Worm (Caenorhabditis elegans) whole organism, late embryonic: Measurements from ENCODE around the gene fbxb-75.

Experiments
- C08G9.2 ChIP-seq: sonication (generic microtip); optimal IDR thresholded peaks from 2 replicates; lab custom pipeline; 2016; ENCODE audit warnings: mild to moderate bottlenecking, missing genetic modification characterization, moderate library complexity, missing compliant biosample characterization
- C38D4.7 ChIP-seq: fragments of 200-800 bp; sonication (Bioruptor generic); optimal IDR thresholded peaks from 2 replicates; lab custom pipeline; 2018; ENCODE audit warnings: mild to moderate bottlenecking, missing genetic modification characterization, moderate library complexity, missing compliant biosample characterization
- K02D7.2 ChIP-seq: sonication (generic microtip); optimal IDR thresholded peaks from 2 replicates; lab custom pipeline; 2017; ENCODE audit warnings: mild to moderate bottlenecking, missing genetic modification characterization, missing compliant biosample characterization
- K09A11.1 ChIP-seq: sonication (generic microtip); optimal IDR thresholded peaks from 2 replicates; lab custom pipeline; 2017; ENCODE audit warnings: antibody characterized with exemption, mild to moderate bottlenecking, missing genetic modification characterization, missing compliant biosample characterization; ENCODE audit not compliant: insufficient read depth
- ceh-14 ChIP-seq: sonication (generic microtip); optimal IDR thresholded peaks from 2 replicates; lab custom pipeline; 2016; ENCODE audit warnings: missing genotype, missing genetic modification characterization, missing compliant biosample characterization
- ceh-19 ChIP-seq: fragments of 200-800 bp; sonication (Bioruptor generic); optimal IDR thresholded peaks from 2 replicates; lab custom pipeline; 2018; ENCODE audit warnings: mild to moderate bottlenecking, missing genetic modification characterization, missing compliant biosample characterization
- ceh-31 ChIP-seq: sonication (generic microtip); optimal IDR thresholded peaks from 2 replicates; lab custom pipeline; 2016; ENCODE audit warnings: missing genetic modification characterization, missing compliant biosample characterization
- ceh-34 ChIP-seq: sonication (generic microtip); optimal IDR thresholded peaks from 2 replicates; lab custom pipeline; 2016; ENCODE audit warnings: mild to moderate bottlenecking, missing genetic modification characterization, missing compliant biosample characterization
- ceh-48 ChIP-seq: sonication (generic microtip); optimal IDR thresholded peaks from 2 replicates; lab custom pipeline; 2016; ENCODE audit warnings: missing genetic modification characterization, inconsistent platforms, missing compliant biosample characterization
- dve-1 ChIP-seq: sonication (generic microtip); optimal IDR thresholded peaks from 2 replicates; lab custom pipeline; 2017; ENCODE audit warnings: antibody characterized with exemption, mild to moderate bottlenecking, missing genetic modification characterization, missing compliant biosample characterization
- ets-4 ChIP-seq: sonication (generic microtip); optimal IDR thresholded peaks from 2 replicates; lab custom pipeline; 2016; ENCODE audit warnings: missing genetic modification characterization, missing compliant biosample characterization
- gmeb-2 ChIP-seq: sonication (generic microtip); optimal IDR thresholded peaks from 2 replicates; lab custom pipeline; 2016; ENCODE audit warnings: missing genetic modification characterization, inconsistent platforms, missing compliant biosample characterization
- hlh-15 ChIP-seq: sonication (generic microtip); optimal IDR thresholded peaks from 2 replicates; lab custom pipeline; 2016; ENCODE audit warnings: missing genetic modification characterization, missing compliant biosample characterization
- hlh-30 ChIP-seq: sonication (generic microtip); optimal IDR thresholded peaks from 2 replicates; lab custom pipeline; 2017; ENCODE audit warnings: antibody characterized with exemption, missing genetic modification characterization, missing compliant biosample characterization; ENCODE audit not compliant: insufficient read depth
- hlh-6 ChIP-seq: sonication (generic microtip); optimal IDR thresholded peaks from 2 replicates; lab custom pipeline; 2016; ENCODE audit warnings: missing genotype, missing genetic modification characterization, missing compliant biosample characterization
- lin-11 ChIP-seq: fragments of 200-800 bp; sonication (Bioruptor generic); optimal IDR thresholded peaks from 2 replicates; lab custom pipeline; 2018; ENCODE audit warnings: mild to moderate bottlenecking, missing genetic modification characterization, missing compliant biosample characterization
- nfya-1 ChIP-seq: sonication (generic microtip); optimal IDR thresholded peaks from 2 replicates; lab custom pipeline; 2017; ENCODE audit warnings: missing genetic modification characterization, mild to moderate bottlenecking, missing compliant biosample characterization, antibody characterized with exemption, moderate library complexity
- npax-4 ChIP-seq: sonication (generic microtip); optimal IDR thresholded peaks from 2 replicates; lab custom pipeline; 2016; ENCODE audit warnings: missing genetic modification characterization, missing compliant biosample characterization
- pat-9 ChIP-seq: fragments of 200-800 bp; sonication (Bioruptor generic); optimal IDR thresholded peaks from 2 replicates; lab custom pipeline; 2018; ENCODE audit warnings: mild to moderate bottlenecking, missing genetic modification characterization, moderate library complexity, missing compliant biosample characterization
- pax-1 ChIP-seq: fragments of 150-350 bp; optimal IDR thresholded peaks from 2 replicates; lab custom pipeline; 2014; ENCODE audit warnings: missing biosample characterization, missing genetic modification characterization
- pqm-1 ChIP-seq: sonication (generic microtip); optimal IDR thresholded peaks from 2 replicates; lab custom pipeline; 2016; ENCODE audit warnings: missing genetic modification characterization, missing compliant biosample characterization
- ref-2 ChIP-seq: sonication (generic microtip); optimal IDR thresholded peaks from 2 replicates; lab custom pipeline; 2016; ENCODE audit warnings: missing genetic modification characterization, missing compliant biosample characterization
- rnt-1 ChIP-seq: sonication (generic microtip); optimal IDR thresholded peaks from 2 replicates; lab custom pipeline; 2016; ENCODE audit warnings: missing genetic modification characterization, missing compliant biosample characterization
- sdc-2 ChIP-seq: sonication (generic microtip); optimal IDR thresholded peaks from 2 replicates; lab custom pipeline; 2016; ENCODE audit warnings: missing genotype, missing genetic modification characterization, missing compliant biosample characterization
- tbx-7 ChIP-seq: sonication (generic microtip); optimal IDR thresholded peaks from 2 replicates; lab custom pipeline; 2016; ENCODE audit warnings: missing genotype, missing genetic modification characterization, missing compliant biosample characterization
- unc-42 ChIP-seq: sonication (generic microtip); optimal IDR thresholded peaks from 2 replicates; lab custom pipeline; 2016; ENCODE audit warnings: missing genotype, missing genetic modification characterization, missing compliant biosample characterization
- unc-55 ChIP-seq: sonication (generic microtip); optimal IDR thresholded peaks from 2 replicates; lab custom pipeline; 2017; ENCODE audit warnings: missing biosample characterization, missing genetic modification reagents, missing genetic modification characterization
- zip-5 ChIP-seq: sonication (generic microtip); optimal IDR thresholded peaks from 2 replicates; lab custom pipeline; 2016; ENCODE audit warnings: missing genetic modification characterization, missing compliant biosample characterization

fbxb-75 gene

ce11 chrIV:4405126-4405525, 35.9 kb downstream of the fbxb-75 start, which contains the start of gene Y24D9A.7:
TSS of gene Y24D9A.7 (minus strand) at chrIV:4405171.
- TF ChIP-seq hlh-15 (tag; lab: Kevin White, UChicago) (no peak), ceh-31 (tag; lab: Kevin White, UChicago) (no peak), nfya-1 (no peak), ref-2 (tag; lab: Kevin White, UChicago) (peak; percentile 1), lin-11 (no peak)

DNA sequence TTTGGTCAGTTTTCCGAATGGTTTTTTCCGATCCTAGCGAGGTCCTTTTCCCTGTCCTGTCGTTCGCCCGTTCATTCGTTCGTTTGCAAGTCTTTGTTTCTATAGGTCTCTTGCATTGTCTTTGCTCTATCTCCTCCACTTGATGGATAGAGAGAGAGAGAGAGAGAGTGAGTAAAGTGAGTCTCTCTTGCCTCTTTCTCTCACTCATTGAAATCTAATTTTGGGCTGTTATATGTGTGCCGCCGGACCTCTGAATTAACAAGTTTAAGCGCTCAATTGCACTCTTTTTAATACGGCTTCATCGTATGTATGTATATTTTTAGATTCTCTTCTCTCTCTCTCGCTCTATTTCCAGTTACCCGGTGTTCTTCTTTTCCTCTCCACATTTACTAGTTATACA, 37.1 kb downstream of the fbxb-75 start:
- TF ChIP-seq gmeb-2 (tag; lab: Kevin White, UChicago) (no peak), unc-42 (tag; lab: Kevin White, UChicago) (peak; percentile 98), K02D7.2 (tag; lab: Kevin White, UChicago) (no peak), ceh-14 (tag; lab: Kevin White, UChicago) (peak; percentile 19), hlh-6 (tag; lab: Kevin White, UChicago) (peak; percentile 48), C38D4.7 (GFP tag; lab: Kevin White, UChicago) (no peak), ceh-31 (tag; lab: Kevin White, UChicago) (peak; percentile 62)
- TF ChIP-seq, all 69 proteins: peak for 4

- peak; percentile 56 for TF ChIP-seq hlh-30 (tag; lab: Kevin White, UChicago)
- no peak for TF ChIP-seq C38D4.7 (GFP tag; lab: Kevin White, UChicago)
These were observed 38.6 kb downstream of the fbxb-75 start for ce11 chrIV:4402413-4402812.

- no peak for TF ChIP-seq ceh-48 (tag; lab: Kevin White, UChicago)
- peak; percentile 46 for TF ChIP-seq dve-1 (tag; lab: Kevin White, UChicago)
These were observed 40.3 kb downstream of the fbxb-75 start, which contains the start of gene Y24D9A.6 for ce11 chrIV:4400350-4401326. TSS of gene Y24D9A.6 (minus strand) at chrIV:4400400.

ce11 chrIV:4399418-4400136, 41.4 kb downstream of the fbxb-75 start:
- TF ChIP-seq C08G9.2 (tag; lab: Kevin White, UChicago), result no peak
- TF ChIP-seq npax-4, result no peak
- no peak for TF ChIP-seq dve-1 (tag; lab: Kevin White, UChicago)
- no peak for TF ChIP-seq sdc-2 (tag; lab: Kevin White, UChicago)
- no peak for TF ChIP-seq K09A11.1 (tag; lab: Kevin White, UChicago)
- TF ChIP-seq ceh-34 (tag; lab: Kevin White, UChicago), result peak; percentile 23
- TF ChIP-seq unc-42 (tag; lab: Kevin White, UChicago), result no peak
- TF ChIP-seq rnt-1 (tag; lab: Kevin White, UChicago), result no peak
- peak; percentile 33 for TF ChIP-seq ets-4 (tag; lab: Kevin White, UChicago)
- no peak for TF ChIP-seq pqm-1 (tag; lab: Kevin White, UChicago)
- peak; percentile 34 for TF ChIP-seq gmeb-2 (tag; lab: Kevin White, UChicago)
- no peak for TF ChIP-seq zip-5 (tag; lab: Kevin White, UChicago)
- no peak for TF ChIP-seq ceh-19
- no peak for TF ChIP-seq pax-1 (tag; lab: Kevin White, UChicago)
- TF ChIP-seq ceh-14 (tag; lab: Kevin White, UChicago), result peak; percentile 11
- peak; percentile 11 for TF ChIP-seq ref-2 (tag; lab: Kevin White, UChicago)
- no peak for TF ChIP-seq nfya-1
- no peak for TF ChIP-seq pat-9 (tag; lab: Kevin White, UChicago)
- no peak for TF ChIP-seq unc-55 (GFP tag; lab: Kevin White, UChicago)
- TF ChIP-seq tbx-7 (tag; lab: Kevin White, UChicago), result no peak
- TF ChIP-seq ceh-31 (tag; lab: Kevin White, UChicago), result no peak
- no peak for TF ChIP-seq K02D7.2 (tag; lab: Kevin White, UChicago)
- no peak for TF ChIP-seq ceh-48 (tag; lab: Kevin White, UChicago)
